Fruit fly (Drosophila melanogaster): ENCODE measurements around the gene Mat89Ba.

DNA sequence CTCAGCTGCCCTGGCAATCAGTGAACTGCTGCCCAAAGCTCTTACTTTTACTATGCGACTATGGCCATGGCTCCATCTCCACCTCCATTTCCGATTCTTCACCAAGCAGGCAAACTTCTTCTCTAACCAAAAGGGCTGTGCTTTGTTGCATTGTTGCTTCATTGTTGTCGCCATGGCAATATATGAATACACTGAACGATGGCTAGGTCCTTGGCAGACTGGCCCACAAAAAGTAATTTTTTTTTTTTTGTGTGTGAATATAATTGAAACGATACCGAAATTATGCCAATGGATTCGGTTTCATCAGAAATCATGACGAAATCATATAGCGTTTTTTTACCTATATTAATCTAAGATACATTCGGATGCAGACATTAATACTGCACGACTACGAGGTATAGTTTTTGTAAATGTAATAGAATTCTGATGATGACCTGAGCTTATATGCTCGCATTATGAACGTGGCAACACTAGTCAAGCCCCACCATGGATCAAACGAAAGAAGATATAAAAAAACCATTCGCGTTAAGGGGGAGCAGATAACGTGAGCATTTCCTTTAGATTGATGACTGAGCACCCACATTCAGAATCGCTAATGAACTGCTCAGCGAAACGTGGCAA lies 52.1 kb downstream of the Mat89Ba start:
- TF ChIP-seq Hr38 (GFP tag; optimal IDR thresholded peaks at IDR 0.05) (no peak), Met (GFP tag; optimal IDR thresholded peaks at IDR 0.05) (no peak), lz (GFP tag; optimal IDR thresholded peaks at IDR 0.05) (no peak)
